Worm (Caenorhabditis elegans) whole organism, mixed stage, embryonic: ENCODE data around the gene pgph-3.
A peak's percentile ranks its signal among the peaks of the same experiment; 100 is the strongest.

ENCODE experiments used
- bed-3 ChIP-seq: fragments of 200-800 bp; sonication (Bioruptor generic); optimal IDR thresholded peaks from 3 replicates; lab custom pipeline; 2018; ENCODE audit warnings: mild to moderate bottlenecking, missing genetic modification characterization, moderate library complexity, missing compliant biosample characterization
- blmp-1 ChIP-seq: fragments of 150-350 bp; optimal IDR thresholded peaks from 2 replicates; lab custom pipeline; 2014; ENCODE audit warnings: missing biosample characterization, missing genetic modification characterization
- ceh-39 ChIP-seq: fragments of 150-350 bp; optimal IDR thresholded peaks from 2 replicates; lab custom pipeline; 2014; ENCODE audit warnings: missing biosample characterization, missing genetic modification characterization
- ceh-43 ChIP-seq: fragments of 200-800 bp; sonication (Bioruptor generic); optimal IDR thresholded peaks from 2 replicates; lab custom pipeline; 2018; ENCODE audit warnings: mild to moderate bottlenecking, missing genetic modification characterization, moderate library complexity, missing compliant biosample characterization
- ceh-83 ChIP-seq: fragments of 200-800 bp; sonication (Bioruptor generic); optimal IDR thresholded peaks from 2 replicates; lab custom pipeline; 2018; ENCODE audit warnings: mild to moderate bottlenecking, missing genetic modification characterization, missing compliant biosample characterization
- ces-1 ChIP-seq: fragments of 150-350 bp; optimal IDR thresholded peaks from 2 replicates; lab custom pipeline; 2014; ENCODE audit warnings: missing biosample characterization, missing genetic modification reagents, missing genetic modification characterization
- cnd-1 ChIP-seq: fragments of 200-800 bp; sonication (Bioruptor generic); optimal IDR thresholded peaks from 2 replicates; lab custom pipeline; 2018; ENCODE audit warnings: mild to moderate bottlenecking, missing genetic modification characterization, missing compliant biosample characterization
- drap-1 ChIP-seq: fragments of 200-800 bp; sonication (Bioruptor generic); optimal IDR thresholded peaks from 3 replicates; lab custom pipeline; 2018; ENCODE audit warnings: mild to moderate bottlenecking, missing genetic modification characterization, missing compliant biosample characterization
- elt-1 ChIP-seq: sonication (generic microtip); optimal IDR thresholded peaks from 2 replicates; lab custom pipeline; 2017; ENCODE audit warnings: missing genetic modification characterization, mild to moderate bottlenecking, missing compliant biosample characterization, antibody characterized with exemption, moderate library complexity, borderline replicate concordance; ENCODE audit not compliant: insufficient read depth
- elt-3 ChIP-seq: fragments of 150-350 bp; optimal IDR thresholded peaks from 2 replicates; lab custom pipeline; 2014; ENCODE audit warnings: missing biosample characterization, missing genetic modification characterization
- flh-1 ChIP-seq: fragments of 200-800 bp; sonication (Bioruptor generic); optimal IDR thresholded peaks from 2 replicates; lab custom pipeline; 2018; ENCODE audit warnings: mild to moderate bottlenecking, missing genetic modification characterization, moderate library complexity, missing compliant biosample characterization
- ham-2 ChIP-seq: fragments of 200-800 bp; sonication (Bioruptor generic); optimal IDR thresholded peaks from 2 replicates; lab custom pipeline; 2018; ENCODE audit warnings: mild to moderate bottlenecking, missing genetic modification characterization, missing compliant biosample characterization
- hlh-1 ChIP-seq: fragments of 150-350 bp; optimal IDR thresholded peaks from 2 replicates; lab custom pipeline; 2014; ENCODE audit warnings: missing biosample characterization, missing genetic modification reagents, missing genetic modification characterization
- lin-13 ChIP-seq: fragments of 150-350 bp; optimal IDR thresholded peaks from 2 replicates; lab custom pipeline; 2014; ENCODE audit warnings: missing biosample characterization, missing genetic modification characterization
- lin-32 ChIP-seq: fragments of 200-800 bp; sonication (Bioruptor generic); optimal IDR thresholded peaks from 2 replicates; lab custom pipeline; 2018; ENCODE audit warnings: mild to moderate bottlenecking, missing genetic modification characterization, missing compliant biosample characterization
- mab-5 ChIP-seq: fragments of 150-350 bp; optimal IDR thresholded peaks from 2 replicates; lab custom pipeline; 2014; ENCODE audit warnings: missing biosample characterization, missing genetic modification characterization
- mep-1 ChIP-seq: fragments of 150-350 bp; optimal IDR thresholded peaks from 2 replicates; lab custom pipeline; 2017; ENCODE audit warnings: missing biosample characterization, missing genetic modification reagents, missing genetic modification characterization, inconsistent platforms
- nhr-12 ChIP-seq: fragments of 150-350 bp; optimal IDR thresholded peaks from 2 replicates; lab custom pipeline; 2014; ENCODE audit warnings: missing biosample characterization, missing genetic modification characterization
- nhr-237 ChIP-seq: fragments of 150-350 bp; optimal IDR thresholded peaks from 2 replicates; lab custom pipeline; 2014; ENCODE audit warnings: missing biosample characterization, missing genetic modification characterization
- nhr-28 ChIP-seq: fragments of 150-350 bp; optimal IDR thresholded peaks from 2 replicates; lab custom pipeline; 2014; ENCODE audit warnings: missing biosample characterization, missing genetic modification characterization
- nhr-76 ChIP-seq: sonication (generic microtip); optimal IDR thresholded peaks from 2 replicates; lab custom pipeline; 2017; ENCODE audit warnings: missing biosample characterization, missing genetic modification characterization
- sem-2 ChIP-seq: fragments of 200-800 bp; sonication (Bioruptor generic); optimal IDR thresholded peaks from 2 replicates; lab custom pipeline; 2018; ENCODE audit warnings: mild to moderate bottlenecking, missing genetic modification characterization, missing compliant biosample characterization
- sptf-1 ChIP-seq: sonication (generic microtip); optimal IDR thresholded peaks from 2 replicates; lab custom pipeline; 2017; ENCODE audit warnings: mild to moderate bottlenecking, missing genetic modification characterization, moderate library complexity, missing compliant biosample characterization
- unc-120 ChIP-seq: sonication (generic microtip); optimal IDR thresholded peaks from 2 replicates; lab custom pipeline; 2017; ENCODE audit warnings: missing genetic modification characterization, missing compliant biosample characterization; ENCODE audit not compliant: poor library complexity, severe bottlenecking
- unc-39 ChIP-seq: fragments of 150-350 bp; optimal IDR thresholded peaks from 2 replicates; lab custom pipeline; 2014; ENCODE audit warnings: missing biosample characterization, missing genetic modification characterization
- unc-62 ChIP-seq: fragments of 150-350 bp; optimal IDR thresholded peaks from 2 replicates; lab custom pipeline; 2014; ENCODE audit warnings: missing biosample characterization, missing genetic modification reagents, missing genetic modification characterization
- zip-8 ChIP-seq: fragments of 150-350 bp; optimal IDR thresholded peaks from 2 replicates; lab custom pipeline; 2014; ENCODE audit warnings: missing biosample characterization, missing genetic modification characterization
- ztf-11 ChIP-seq: fragments of 150-350 bp; optimal IDR thresholded peaks from 2 replicates; lab custom pipeline; 2014; ENCODE audit warnings: missing biosample characterization, missing genetic modification characterization

The pgph-3 gene

DNA sequence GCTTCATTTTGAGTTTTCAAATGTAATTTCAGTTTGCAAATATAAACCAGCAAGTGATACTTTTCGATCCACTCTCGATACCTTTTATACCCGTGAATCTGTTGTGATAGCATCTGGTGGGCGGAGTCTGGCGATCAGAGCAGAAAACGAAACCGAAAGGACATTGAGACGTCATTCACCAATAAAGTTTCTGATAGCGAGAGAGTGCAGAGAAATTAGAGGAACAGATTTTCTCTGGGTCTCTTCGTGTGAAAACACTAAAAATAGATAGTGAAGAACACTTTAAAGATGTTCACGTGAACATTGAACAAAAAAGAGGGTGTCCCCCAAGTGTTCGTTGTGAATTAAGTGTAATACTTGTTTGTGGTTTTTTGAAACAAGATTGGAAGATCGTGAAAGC lies at the start of gene pgph-3:
Gene pgph-3, minus strand, starts transcription at position 60 of the 400 bp plus-strand sequence.
- TF ChIP-seq zip-8 (no peak), blmp-1 (tag; lab: Kevin White, UChicago) (peak; percentile 46), unc-39 (tag; lab: Kevin White, UChicago) (no peak), unc-120 (peak; percentile 40)

DNA sequence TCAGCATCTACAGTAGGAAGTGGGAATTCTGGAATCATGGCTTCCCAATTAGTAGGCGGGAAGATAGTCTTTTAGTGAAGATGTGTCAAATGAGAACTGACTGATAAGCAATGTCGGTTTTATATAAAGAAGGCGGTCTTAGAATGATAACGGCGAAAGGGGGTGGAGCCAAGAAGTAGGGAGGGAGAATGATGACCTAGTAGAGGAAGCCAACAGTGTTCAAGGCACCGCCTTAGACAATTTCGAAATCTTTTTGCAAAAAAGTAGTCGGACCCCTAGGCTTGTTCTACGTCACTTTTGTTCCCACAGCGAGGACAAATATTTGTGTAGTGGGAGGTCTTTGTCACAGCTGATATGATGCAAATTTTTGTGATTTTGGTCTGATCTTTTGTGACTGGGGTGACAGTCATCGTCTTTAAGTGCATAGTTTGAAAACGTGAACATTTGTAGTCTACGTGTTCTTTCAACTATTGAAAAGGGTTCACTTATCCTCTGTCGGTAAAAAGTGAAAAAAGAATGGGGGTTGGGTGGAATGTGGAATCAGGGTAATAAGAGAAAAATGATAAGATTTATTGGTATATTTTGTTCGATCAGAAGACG lies 49.5 kb upstream of the pgph-3 start, which contains the start of gene ZC250.4:
Gene ZC250.4, minus strand, starts transcription at position 78 of the 600 bp plus-strand sequence.
- no peak for TF ChIP-seq ham-2
- no peak for TF ChIP-seq nhr-237 (tag; lab: Kevin White, UChicago)
- no peak for TF ChIP-seq ces-1 (GFP tag; lab: Kevin White, UChicago)
- TF ChIP-seq nhr-12 (tag; lab: Kevin White, UChicago): no peak
- no peak for TF ChIP-seq elt-3
- no peak for TF ChIP-seq unc-39 (tag; lab: Kevin White, UChicago)
- no peak for TF ChIP-seq elt-1
- no peak for TF ChIP-seq unc-62
- TF ChIP-seq drap-1 (GFP tag; lab: Kevin White, UChicago): no peak
- no peak for TF ChIP-seq bed-3
- no peak for TF ChIP-seq flh-1 (GFP tag; lab: Kevin White, UChicago)

DNA sequence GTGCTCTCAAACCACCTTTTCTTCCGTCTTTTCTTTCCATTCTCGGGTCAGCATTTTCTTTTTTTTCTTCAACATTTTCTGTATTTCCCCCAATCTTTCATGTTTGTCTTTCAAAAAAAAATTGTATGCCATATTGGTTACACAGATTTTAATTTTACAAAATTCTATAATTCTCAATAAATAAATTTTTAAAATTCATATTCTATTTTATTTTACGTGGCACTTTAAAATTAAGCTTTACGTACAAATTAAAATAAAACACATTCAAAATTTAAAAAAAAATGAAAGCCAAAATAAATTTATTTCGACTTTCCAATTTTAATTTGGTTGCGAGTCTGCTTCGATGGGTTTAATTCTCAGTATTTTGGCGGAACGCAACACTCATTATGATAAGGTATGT lies 41.8 kb upstream of the pgph-3 start, which contains the start of gene ZC250.5:
Gene ZC250.5, plus strand, starts transcription at position 301 of the 400 bp plus-strand sequence.
- TF ChIP-seq ceh-39 (tag; lab: Kevin White, UChicago): no peak
- no peak for TF ChIP-seq sptf-1 (tag; lab: Kevin White, UChicago)
- no peak for TF ChIP-seq zip-8
- TF ChIP-seq cnd-1: no peak
- no peak for TF ChIP-seq flh-1 (GFP tag; lab: Kevin White, UChicago)
- no peak for TF ChIP-seq bed-3
- no peak for TF ChIP-seq sem-2
- TF ChIP-seq nhr-237 (tag; lab: Kevin White, UChicago): no peak
- TF ChIP-seq elt-3: no peak
- TF ChIP-seq nhr-12 (tag; lab: Kevin White, UChicago): no peak
- TF ChIP-seq drap-1 (GFP tag; lab: Kevin White, UChicago): no peak
- TF ChIP-seq lin-13: no peak
- no peak for TF ChIP-seq elt-1
- TF ChIP-seq ces-1 (GFP tag; lab: Kevin White, UChicago): no peak
- TF ChIP-seq ceh-83 (GFP tag; lab: Kevin White, UChicago): no peak

DNA sequence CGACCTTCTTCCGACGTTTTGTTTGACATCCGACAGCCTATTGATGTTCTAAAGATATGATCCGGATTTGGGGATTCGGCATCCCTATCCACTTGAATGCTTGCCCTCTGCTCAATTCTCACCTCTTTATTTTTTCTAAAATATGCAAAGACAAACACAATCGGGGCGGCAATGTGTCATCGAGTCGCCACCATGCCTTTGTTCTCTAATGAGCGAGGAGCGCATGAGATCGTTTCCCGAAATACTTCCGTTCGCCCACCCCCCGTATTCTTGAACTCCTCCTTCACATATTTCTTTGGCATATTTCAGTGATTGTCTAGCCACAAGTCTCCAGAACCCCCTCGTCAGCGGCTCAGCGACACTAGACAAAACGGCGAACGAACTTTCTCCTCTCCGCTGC lies 35.7 kb upstream of the pgph-3 start, which contains the start of gene cyn-17:
Gene cyn-17, plus strand, starts transcription at position 301 of the 400 bp plus-strand sequence.
- TF ChIP-seq hlh-1 (tag; lab: Kevin White, UChicago) (no peak), nhr-237 (tag; lab: Kevin White, UChicago) (no peak), mab-5 (tag; lab: Kevin White, UChicago) (no peak), lin-13 (no peak), elt-1 (no peak), nhr-76 (tag; lab: Kevin White, UChicago) (no peak), ces-1 (GFP tag; lab: Kevin White, UChicago) (no peak), ceh-39 (tag; lab: Kevin White, UChicago) (no peak), unc-62 (no peak), drap-1 (GFP tag; lab: Kevin White, UChicago) (no peak)

DNA sequence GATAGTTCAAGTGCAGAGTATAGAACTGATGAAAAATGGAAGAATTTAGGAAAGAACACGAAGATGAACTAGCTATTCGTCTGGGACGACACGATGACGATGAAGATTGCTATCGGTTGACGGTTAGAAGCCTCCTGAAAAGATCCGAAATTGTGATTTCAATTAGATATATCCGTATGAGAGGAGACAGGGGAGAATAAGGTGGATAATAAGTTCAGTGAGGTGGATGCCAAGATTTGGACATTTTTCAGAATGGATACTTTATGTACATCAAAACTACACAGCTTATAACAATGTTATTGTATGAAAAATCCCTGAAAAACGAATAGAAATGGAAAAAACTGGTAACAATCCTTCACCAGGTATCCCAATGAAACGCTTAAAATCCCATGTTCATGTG lies 34.5 kb upstream of the pgph-3 start, which contains the start of gene nstp-3:
Gene nstp-3, minus strand, starts transcription at position 101 of the 400 bp plus-strand sequence.
- TF ChIP-seq lin-32 (GFP tag; lab: Kevin White, UChicago) (no peak), ces-1 (GFP tag; lab: Kevin White, UChicago) (no peak), ceh-83 (GFP tag; lab: Kevin White, UChicago) (no peak), elt-1 (peak; percentile 9), ztf-11 (tag; lab: Kevin White, UChicago) (no peak)

DNA sequence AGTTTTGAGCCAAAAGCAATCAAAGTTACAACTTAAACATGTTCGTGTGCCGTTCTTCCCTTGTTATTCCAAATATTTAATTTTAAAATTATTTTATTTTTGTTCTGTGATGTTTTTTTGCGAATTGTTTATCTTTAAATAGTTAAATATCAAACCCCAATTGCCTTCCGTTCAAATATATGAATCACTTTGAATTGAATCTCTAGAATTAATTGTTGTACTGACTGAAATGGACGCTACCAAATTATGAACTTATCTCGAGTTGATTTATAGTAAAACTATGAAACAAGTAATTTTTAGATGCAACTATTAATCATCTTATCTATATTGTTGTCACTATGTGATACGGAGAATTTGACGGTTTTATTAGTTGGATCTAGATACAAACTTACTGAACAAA lies 28.4 kb upstream of the pgph-3 start, which contains the start of gene ZC250.2:
Gene ZC250.2, plus strand, starts transcription at position 301 of the 400 bp plus-strand sequence.
- TF ChIP-seq blmp-1 (tag; lab: Kevin White, UChicago): no peak
- TF ChIP-seq elt-3: no peak
- no peak for TF ChIP-seq nhr-76 (tag; lab: Kevin White, UChicago)
- TF ChIP-seq nhr-12 (tag; lab: Kevin White, UChicago): no peak
- TF ChIP-seq nhr-28 (tag; lab: Kevin White, UChicago): no peak
- TF ChIP-seq unc-120: no peak
- no peak for TF ChIP-seq mep-1 (tag; lab: Kevin White, UChicago)
- TF ChIP-seq unc-39 (tag; lab: Kevin White, UChicago): no peak
- TF ChIP-seq ztf-11 (tag; lab: Kevin White, UChicago): no peak
- TF ChIP-seq drap-1 (GFP tag; lab: Kevin White, UChicago): no peak
- TF ChIP-seq unc-62: no peak
- TF ChIP-seq ceh-43 (GFP tag; lab: Kevin White, UChicago): no peak
- TF ChIP-seq ceh-39 (tag; lab: Kevin White, UChicago): no peak
- TF ChIP-seq, all 35 proteins: peak for 0
